Fruit fly (Drosophila melanogaster) whole organism: ENCODE data around the gene Nos.

Source experiments
- CG8478 ChIP-seq: fragments of >200 bp; optimal IDR thresholded peaks from 2 replicates; lab custom pipeline; 2018; ENCODE audit warnings: inconsistent platforms
- Dll ChIP-seq: fragments of >200 bp; optimal IDR thresholded peaks from 2 replicates; lab custom pipeline; 2017
- EcR ChIP-seq, 2 experiments: fragments of >200 bp; optimal IDR thresholded peaks; 2 replicates each; lab custom pipeline; 2017; ENCODE audit warnings: missing biosample characterization in 2 of 2, missing genetic modification characterization in 2 of 2, missing genetic modification reagents in 2 of 2
- pan ChIP-seq: fragments of >200 bp; optimal IDR thresholded peaks from 2 replicates; lab custom pipeline; 2017
- psq ChIP-seq: fragments of >200 bp; optimal IDR thresholded peaks from 2 replicates; lab custom pipeline; 2017
- usp ChIP-seq: fragments of >200 bp; optimal IDR thresholded peaks from 2 replicates; lab custom pipeline; 2017; ENCODE audit warnings: missing biosample characterization, missing genetic modification characterization, mixed read lengths

Gene Nos

DNA sequence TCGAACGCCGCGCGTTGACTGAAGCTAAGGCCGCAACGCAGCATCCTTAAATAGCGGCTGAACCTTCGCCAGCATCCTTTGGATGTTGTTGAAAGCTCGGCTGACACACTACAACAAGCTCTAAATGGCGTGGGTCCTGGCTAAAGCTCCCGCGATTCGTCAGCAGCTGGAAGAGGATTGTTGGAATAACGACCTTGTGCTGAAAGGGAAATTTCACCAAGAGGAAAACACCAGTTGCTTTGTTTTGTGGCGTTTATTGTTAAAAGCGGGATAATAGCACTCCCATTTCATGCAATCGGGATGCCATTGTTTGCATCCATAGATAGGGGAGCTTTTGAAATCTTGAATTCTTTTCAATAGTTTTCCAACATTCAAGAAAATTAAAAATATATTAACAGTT lies at the start of gene Nos:
TSS of gene Nos (minus strand) at position 21 of the 400 bp plus-strand sequence.
- TF ChIP-seq psq (lab: Kevin White, UChicago) (no peak), pan (lab: Kevin White, UChicago) (no peak), EcR (GFP tag; optimal IDR thresholded peaks at IDR 0.05; lab: Kevin White, UChicago) (no peak), CG8478 (no peak), usp (GFP tag; lab: Kevin White, UChicago) (no peak)

DNA sequence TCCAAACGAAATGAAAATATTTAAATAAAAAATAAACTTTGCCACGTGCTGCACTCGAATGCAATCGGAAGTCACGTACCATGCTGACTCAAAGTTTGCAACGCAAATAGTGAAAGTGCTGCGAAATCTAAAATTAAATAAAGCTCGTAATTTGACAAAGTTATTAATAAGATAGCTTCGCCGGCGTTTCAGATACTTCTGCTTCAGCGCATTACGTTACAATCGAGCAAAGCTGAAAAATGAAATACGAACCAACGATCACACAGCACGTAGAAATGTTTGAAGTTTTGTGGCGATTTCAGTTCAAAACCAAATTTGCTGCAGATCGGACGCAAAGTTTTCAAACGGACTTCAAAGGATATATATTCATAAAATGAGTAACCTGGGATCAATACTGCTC lies 32.6 kb upstream of the Nos start, which contains the start of gene CG12517:
TSS of gene CG12517 (plus strand) at position 301 of the 400 bp plus-strand sequence.
- TF ChIP-seq pan (lab: Kevin White, UChicago) (no peak), EcR (GFP tag; optimal IDR thresholded peaks at IDR 0.05; lab: Kevin White, UChicago) (no peak), usp (GFP tag; lab: Kevin White, UChicago) (no peak), Dll (lab: Kevin White, UChicago) (no peak), psq (lab: Kevin White, UChicago) (no peak), CG8478 (no peak)

DNA sequence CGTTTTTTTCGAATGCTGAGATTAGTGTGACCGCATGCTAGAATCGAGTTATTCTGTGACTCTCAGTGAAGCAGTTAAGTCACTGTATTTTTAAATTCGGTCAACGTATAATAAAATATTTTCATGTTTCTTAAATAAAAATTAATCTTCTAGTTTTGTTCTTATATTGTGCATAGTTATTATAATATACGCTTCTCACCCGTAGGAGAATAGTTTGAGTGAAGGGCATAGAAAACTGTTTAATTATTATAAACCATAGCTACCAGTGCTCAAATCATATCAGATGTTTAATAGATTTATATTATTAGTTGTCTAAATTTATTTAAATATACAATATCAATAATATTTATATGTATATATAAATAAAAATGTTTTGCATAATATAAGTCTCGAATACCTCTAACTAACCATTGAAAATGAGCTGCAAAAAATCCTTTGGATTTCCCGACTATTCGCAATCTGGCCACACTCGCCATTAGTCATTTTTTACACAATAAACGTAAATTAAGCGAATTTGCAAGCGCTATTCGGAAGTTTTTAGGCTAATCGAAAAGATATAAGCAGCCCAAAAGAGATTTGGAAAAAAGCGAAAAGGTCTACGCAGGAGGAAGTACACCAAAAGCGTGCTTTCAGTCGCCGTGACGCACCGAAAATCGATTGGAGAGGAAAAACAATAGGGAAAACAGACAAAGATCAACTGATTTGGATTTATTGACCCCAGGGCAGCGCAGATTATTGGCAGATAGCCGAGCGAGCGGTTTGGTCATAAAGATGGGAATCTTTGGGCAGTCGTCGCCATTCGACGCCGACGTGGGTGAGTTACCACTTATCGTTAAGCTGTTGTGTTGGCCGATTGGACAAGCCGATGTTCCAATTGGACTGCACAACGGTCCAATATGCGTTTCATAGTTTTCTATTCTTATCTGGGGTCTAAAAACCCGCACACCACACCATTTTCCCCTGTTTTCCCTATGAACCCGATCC lies 21.0 kb upstream of the Nos start, which contains the start of the genes aurB and Stam:
TSS of gene aurB (minus strand) at position 31 of the 984 bp plus-strand sequence.
TSS of gene Stam (plus strand) at position 473 of the 984 bp plus-strand sequence.
- no peak for TF ChIP-seq CG8478
- TF ChIP-seq EcR (GFP tag; optimal IDR thresholded peaks at IDR 0.05; lab: Kevin White, UChicago), result no peak
- no peak for TF ChIP-seq usp (GFP tag; lab: Kevin White, UChicago)
- TF ChIP-seq psq (lab: Kevin White, UChicago), result no peak
- TF ChIP-seq pan (lab: Kevin White, UChicago), result no peak
- TF ChIP-seq Dll (lab: Kevin White, UChicago), result no peak

DNA sequence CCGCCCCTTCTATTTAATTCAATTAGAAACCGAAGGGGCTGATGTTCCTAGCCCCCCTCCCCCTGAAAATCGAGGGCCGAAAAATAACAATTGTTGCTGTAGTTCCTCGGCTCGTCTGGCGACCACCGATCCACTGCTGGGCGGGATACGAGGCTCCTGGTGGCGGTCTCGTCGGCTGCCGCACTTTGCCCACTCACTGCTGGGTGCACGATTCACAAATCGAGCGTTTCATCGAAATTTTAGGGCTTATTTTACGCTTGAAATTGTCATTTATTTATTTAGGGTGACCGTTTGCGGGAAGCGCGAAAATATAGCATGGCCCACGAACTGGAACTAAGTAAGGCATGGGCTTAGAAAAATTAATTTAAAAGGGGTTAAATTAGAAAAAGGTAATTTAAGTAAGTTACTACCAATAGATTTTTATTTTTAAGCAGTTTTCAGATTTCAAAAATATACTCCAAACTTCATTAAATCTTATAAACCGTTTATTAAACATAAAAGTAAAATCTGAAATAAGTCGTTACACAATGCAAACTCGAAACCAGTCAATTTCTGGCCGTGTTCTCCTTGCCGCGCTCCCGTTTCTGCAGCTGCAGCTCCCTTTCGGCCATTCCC lies 19.1 kb upstream of the Nos start, which contains the start of gene Dnz1:
TSS of gene Dnz1 (minus strand) at position 317 of the 615 bp plus-strand sequence.
- TF ChIP-seq CG8478, result no peak
- TF ChIP-seq psq (lab: Kevin White, UChicago), result no peak
- TF ChIP-seq EcR (GFP tag; optimal IDR thresholded peaks at IDR 0.05; lab: Kevin White, UChicago), result no peak
- TF ChIP-seq usp (GFP tag; lab: Kevin White, UChicago), result no peak
- no peak for TF ChIP-seq pan (lab: Kevin White, UChicago)
- no peak for TF ChIP-seq Dll (lab: Kevin White, UChicago)

DNA sequence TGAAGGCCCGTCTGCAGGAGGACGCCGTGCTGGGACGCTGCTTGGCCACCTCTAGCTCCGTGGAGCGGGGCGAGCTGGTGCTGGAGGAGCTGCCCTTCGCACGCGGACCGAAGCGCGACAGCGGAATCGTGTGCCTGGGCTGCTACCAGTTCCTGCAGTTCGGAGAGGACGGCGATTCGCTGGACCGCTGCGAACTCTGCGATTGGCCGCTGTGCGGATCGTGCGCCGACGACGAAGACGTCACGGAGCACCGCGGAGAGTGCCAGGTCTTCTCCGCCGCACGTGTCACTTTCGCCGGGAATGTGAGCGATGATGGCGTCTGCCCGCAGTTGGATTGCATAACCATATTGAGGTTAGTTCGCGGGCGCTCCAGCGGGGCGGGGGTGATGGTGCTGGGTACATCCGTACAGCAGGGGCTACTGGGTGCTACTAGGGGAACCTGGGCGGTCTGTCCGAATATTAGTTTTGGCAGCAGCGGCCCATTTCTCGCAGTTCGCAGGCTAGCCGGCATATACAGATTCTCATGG lies 14.1 kb upstream of the Nos start:
- no peak for TF ChIP-seq usp (GFP tag; lab: Kevin White, UChicago)
- TF ChIP-seq CG8478, result no peak

DNA sequence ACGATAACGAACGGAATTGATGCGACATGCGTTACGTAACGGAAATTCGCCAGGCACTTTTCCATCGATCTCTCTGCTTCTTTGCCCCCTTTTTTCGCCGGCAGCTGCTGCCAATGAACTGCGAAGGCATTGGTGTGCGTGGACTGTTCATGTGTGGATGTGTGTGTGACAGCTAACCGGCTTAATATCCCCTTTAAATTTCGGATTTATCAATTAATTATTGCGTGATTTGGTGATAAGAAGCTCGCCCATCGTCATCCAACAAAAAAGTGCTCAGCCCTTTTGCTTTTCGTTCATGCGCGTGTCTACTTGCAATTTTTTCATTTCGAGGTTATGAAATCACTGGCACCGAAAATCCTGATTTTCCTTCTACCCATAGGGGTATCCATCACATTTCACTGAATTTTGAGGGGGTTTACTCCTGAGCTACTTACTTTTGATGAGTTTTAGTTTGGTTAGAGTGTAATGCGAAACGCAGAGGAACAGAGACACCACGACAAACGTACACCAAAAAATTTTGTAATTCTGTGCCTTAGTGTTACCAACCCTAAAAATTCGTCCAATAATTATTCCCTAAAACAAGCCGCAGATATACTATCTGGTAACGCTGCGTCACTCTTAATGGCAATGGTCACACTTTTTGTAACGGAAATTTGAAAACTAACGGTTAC lies 13.1 kb upstream of the Nos start, which contains the start of gene porin:
TSS of gene porin (minus strand) at position 529 of the 671 bp plus-strand sequence.
- peak in 1 of 2 experiments; percentile 77 for TF ChIP-seq EcR (GFP tag; optimal IDR thresholded peaks at IDR 0.05; lab: Kevin White, UChicago)
- TF ChIP-seq CG8478, result no peak
- TF ChIP-seq psq (lab: Kevin White, UChicago), result no peak

DNA sequence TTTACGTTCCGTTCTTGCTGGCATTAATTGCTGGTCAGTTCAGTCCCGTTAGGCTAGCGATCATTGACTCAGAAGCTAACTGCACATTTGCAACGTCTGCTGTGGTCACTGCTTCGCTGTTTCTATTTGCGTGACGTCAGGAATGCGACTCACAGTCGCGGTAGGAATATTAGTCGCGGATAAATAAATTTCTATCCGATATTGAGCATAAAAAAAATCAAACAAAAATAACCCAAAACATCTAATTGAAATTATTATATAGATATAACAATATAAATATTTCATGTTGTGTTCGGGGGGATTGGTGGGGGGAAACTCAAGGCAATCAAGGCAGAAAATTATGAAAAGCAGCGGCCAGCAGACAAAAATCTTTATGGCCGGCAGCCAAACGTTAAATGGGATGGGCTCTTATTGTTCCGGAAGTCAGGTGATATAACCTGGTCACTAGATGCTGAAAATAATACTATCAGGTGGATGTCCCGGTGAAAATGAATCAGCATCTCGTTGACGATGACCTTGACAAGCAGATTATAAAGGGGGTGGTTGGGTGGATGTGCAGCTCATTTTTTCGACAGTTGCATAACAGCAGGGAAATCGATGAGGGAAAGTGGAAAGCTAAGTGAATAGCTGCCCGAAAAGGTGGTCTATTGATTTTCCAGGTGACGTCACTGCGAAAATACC lies 12.3 kb upstream of the Nos start, which contains the start of gene SmydA-3:
TSS of gene SmydA-3 (plus strand) at position 631 of the 681 bp plus-strand sequence.
- TF ChIP-seq pan (lab: Kevin White, UChicago) (no peak), EcR (GFP tag; optimal IDR thresholded peaks at IDR 0.05; lab: Kevin White, UChicago) (no peak), Dll (lab: Kevin White, UChicago) (no peak), CG8478 (no peak), psq (lab: Kevin White, UChicago) (no peak), usp (GFP tag; lab: Kevin White, UChicago) (no peak)

DNA sequence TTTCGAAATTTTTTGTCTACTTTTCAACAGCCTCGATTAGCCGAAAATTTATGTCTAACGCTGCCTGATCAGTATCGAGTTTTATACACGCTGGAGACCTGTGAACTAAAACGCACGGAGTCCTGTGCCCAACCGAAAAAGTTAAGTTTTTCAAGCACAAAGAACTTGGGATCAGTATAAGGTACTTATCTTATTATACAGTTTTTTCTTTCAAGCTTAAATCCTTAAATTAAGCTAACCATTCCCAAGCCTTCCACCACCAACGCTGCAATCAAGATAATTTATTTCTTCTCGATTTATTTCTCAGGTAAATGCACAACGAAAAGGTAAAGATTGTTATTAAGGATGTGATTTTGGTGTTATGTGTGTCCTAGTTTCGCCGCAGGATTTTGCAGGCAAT lies 9.6 kb upstream of the Nos start, which contains the start of gene Porin2:
TSS of gene Porin2 (minus strand) at position 101 of the 400 bp plus-strand sequence.
- no peak for TF ChIP-seq psq (lab: Kevin White, UChicago)
- TF ChIP-seq EcR (GFP tag; optimal IDR thresholded peaks at IDR 0.05; lab: Kevin White, UChicago), result no peak

DNA sequence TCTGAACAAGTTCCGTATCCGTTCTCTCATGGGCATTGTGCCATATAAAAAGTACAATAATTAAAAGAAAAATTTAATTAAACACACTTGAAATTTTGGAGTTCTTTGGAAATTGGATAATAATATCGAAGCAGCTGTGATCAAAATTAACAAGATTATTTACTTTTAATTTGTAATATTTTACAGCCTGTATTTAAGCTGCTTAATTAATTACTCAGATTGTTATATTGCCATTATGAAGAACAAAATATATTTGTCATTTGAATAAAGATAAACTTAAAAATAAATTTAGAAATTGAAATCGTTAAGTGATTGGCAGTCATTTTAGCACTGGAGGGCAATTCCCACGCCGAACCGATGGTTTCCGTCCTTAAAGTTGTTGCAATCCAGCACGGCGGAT lies 8.3 kb upstream of the Nos start, which contains the start of the genes CG17139 and CG17140:
TSS of gene CG17139 (minus strand) at position 101 of the 400 bp plus-strand sequence.
TSS of gene CG17140 (minus strand) at position 101 of the 400 bp plus-strand sequence.
- no peak for TF ChIP-seq CG8478
- TF ChIP-seq Dll (lab: Kevin White, UChicago), result no peak
- TF ChIP-seq psq (lab: Kevin White, UChicago), result no peak
- no peak for TF ChIP-seq usp (GFP tag; lab: Kevin White, UChicago)
- TF ChIP-seq pan (lab: Kevin White, UChicago), result no peak
- no peak for TF ChIP-seq EcR (GFP tag; optimal IDR thresholded peaks at IDR 0.05; lab: Kevin White, UChicago)

DNA sequence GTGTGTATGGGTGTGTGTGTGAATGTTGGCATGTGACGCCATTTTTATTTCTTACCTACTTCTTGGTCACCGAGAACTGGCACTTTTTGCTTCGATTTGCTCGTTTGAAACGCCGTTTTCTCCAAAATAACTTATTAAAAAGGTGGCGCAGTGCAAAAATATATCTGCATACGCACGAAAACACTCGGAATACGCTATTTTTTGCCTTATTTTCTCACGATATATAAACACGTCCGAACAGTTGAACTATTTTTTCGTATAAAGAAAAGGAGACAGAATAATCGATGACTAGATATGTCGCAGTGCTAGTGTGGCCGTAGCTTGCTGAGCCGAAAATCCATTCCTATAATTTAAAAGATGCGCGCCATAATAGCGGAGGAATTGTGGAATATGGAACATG lies 5.0 kb upstream of the Nos start, which contains the start of gene CG6700:
TSS of gene CG6700 (minus strand) at position 272 of the 400 bp plus-strand sequence.
- no peak for TF ChIP-seq CG8478
- no peak for TF ChIP-seq pan (lab: Kevin White, UChicago)
- no peak for TF ChIP-seq Dll (lab: Kevin White, UChicago)
- no peak for TF ChIP-seq EcR (GFP tag; optimal IDR thresholded peaks at IDR 0.05; lab: Kevin White, UChicago)
- no peak for TF ChIP-seq psq (lab: Kevin White, UChicago)
- no peak for TF ChIP-seq usp (GFP tag; lab: Kevin White, UChicago)
